Worm (Caenorhabditis elegans) whole organism, L4/young adult: ENCODE data around the gene C31H2.4.

Experiments used
- dao-5 ChIP-seq: sonication (generic microtip); optimal IDR thresholded peaks from 2 replicates; lab custom pipeline; 2016; ENCODE audit warnings: missing genotype, missing genetic modification characterization, moderate library complexity, missing compliant biosample characterization
- him-1 ChIP-seq: sonication (generic microtip); optimal IDR thresholded peaks from 2 replicates; lab custom pipeline; 2016; ENCODE audit warnings: missing genotype, missing genetic modification reagents, missing genetic modification characterization, missing compliant biosample characterization

- TF ChIP-seq him-1 (no peak), dao-5 (tag; lab: Kevin White, UChicago) (no peak)
These were observed 11.5 kb downstream of the C31H2.4 start, which contains the start of gene C31H2.14 for ce11 chrX:5147918-5148317.
